Worm (Caenorhabditis elegans): Measurements from ENCODE around the gene viro-2.

- TF ChIP-seq F13H6.1 (tag; optimal IDR thresholded peaks at IDR 0.05) (no peak), pha-2 (tag; optimal IDR thresholded peaks at IDR 0.05) (no peak), ceh-22 (tag; optimal IDR thresholded peaks at IDR 0.05) (no peak), nhr-232 (tag; optimal IDR thresholded peaks at IDR 0.05) (no peak), pha-4 (tag; optimal IDR thresholded peaks at IDR 0.05) (no peak), ceh-6 (GFP tag; optimal IDR thresholded peaks at IDR 0.05) (no peak), sox-4 (tag; optimal IDR thresholded peaks at IDR 0.05) (no peak), ceh-9 (tag; optimal IDR thresholded peaks at IDR 0.05) (no peak), hlh-30 (tag; optimal IDR thresholded peaks at IDR 0.05; ENCODE audit: insufficient read depth) (no peak), fax-1 (tag; optimal IDR thresholded peaks at IDR 0.05) (no peak), odd-2 (tag; optimal IDR thresholded peaks at IDR 0.05) (no peak)
Measured at ce11 chrIII:7106854-7107253, 21.8 kb upstream of the viro-2 start.

Measured in whole organism, late embryonic.